Worm (Caenorhabditis elegans) whole organism, young adult: ENCODE measurements around the gene C11E4.8.

Experiments
- F55B11.4 ChIP-seq: sonication (generic microtip); optimal IDR thresholded peaks from 2 replicates; lab custom pipeline; 2016; ENCODE audit warnings: missing compliant biosample characterization, missing genetic modification characterization, borderline replicate concordance; ENCODE audit not compliant: insufficient read depth
- nhr-80 ChIP-seq: sonication (generic microtip); optimal IDR thresholded peaks from 2 replicates; lab custom pipeline; 2016; ENCODE audit warnings: missing genetic modification characterization, missing compliant biosample characterization

Gene C11E4.8

ce11 chrX:9680119-9680682 lies 60.0 kb downstream of the C11E4.8 start, which contains the start of gene ifp-1:
Gene ifp-1 (minus strand): TSS chrX:9680169.
- peak; percentile 86 for TF ChIP-seq nhr-80
- TF ChIP-seq F55B11.4 (tag; lab: Kevin White, UChicago) = no peak
